Worm (Caenorhabditis elegans): ENCODE data around the gene Y69E1A.5.
"Not testable (repeated sequence)": the region's sequence is repeated elsewhere in the genome, so short reads cannot be mapped to it uniquely, and the experiment has no call there.

Gene Y69E1A.5

DNA sequence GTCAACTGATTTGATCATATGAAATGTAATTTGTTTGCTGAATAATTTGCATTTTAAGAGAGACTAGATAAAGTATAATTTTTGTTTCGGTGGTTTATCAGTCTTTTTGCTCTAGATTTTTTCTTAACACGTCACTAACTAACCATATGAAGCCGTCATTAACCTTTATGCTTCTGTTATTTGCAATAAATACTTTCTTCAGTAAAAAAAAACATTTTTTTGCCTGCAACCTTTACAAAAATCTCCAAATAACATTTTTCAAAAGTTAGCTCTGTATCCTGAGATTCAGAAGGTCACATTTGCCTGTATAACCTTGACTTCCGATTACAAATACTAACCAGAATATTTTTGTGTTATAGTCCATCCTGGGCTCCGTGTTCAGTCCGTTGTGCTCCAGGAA is 13.3 kb upstream of the Y69E1A.5 start:
- TF ChIP-seq egl-27 (tag; optimal IDR thresholded peaks at IDR 0.05) (no peak), ztf-1 (GFP tag; conservative IDR thresholded peaks at IDR 0.05) (no peak), skn-1 (tag; optimal IDR thresholded peaks at IDR 0.05) (no peak)

ce11 chrIV:10970333-10970732 is 12.9 kb upstream of the Y69E1A.5 start:
- TF ChIP-seq nhr-25 (tag; optimal IDR thresholded peaks at IDR 0.05) (no peak), lin-39 (tag; optimal IDR thresholded peaks at IDR 0.05) (no peak), nhr-21 (tag; optimal IDR thresholded peaks at IDR 0.05) (no peak), nhr-77 (tag; optimal IDR thresholded peaks at IDR 0.05) (no peak), crh-2 (tag; optimal IDR thresholded peaks at IDR 0.05) (peak; percentile 57), ztf-4 (tag; optimal IDR thresholded peaks at IDR 0.05) (no peak), ztf-1 (GFP tag; conservative IDR thresholded peaks at IDR 0.05) (no peak), gmeb-1 (tag; optimal IDR thresholded peaks at IDR 0.05) (peak; percentile 21), sma-9 (GFP tag; optimal IDR thresholded peaks at IDR 0.05) (peak; percentile 69), sma-9 (tag; optimal IDR thresholded peaks at IDR 0.05) (no peak), fos-1 (tag; optimal IDR thresholded peaks at IDR 0.05) (peak; percentile 97), nhr-237 (tag; optimal IDR thresholded peaks at IDR 0.05) (no peak), sma-3 (GFP tag; optimal IDR thresholded peaks at IDR 0.05) (no peak), nhr-11 (tag; optimal IDR thresholded peaks at IDR 0.05) (no peak), ama-1 (optimal IDR thresholded peaks at IDR 0.05) (no peak)

DNA sequence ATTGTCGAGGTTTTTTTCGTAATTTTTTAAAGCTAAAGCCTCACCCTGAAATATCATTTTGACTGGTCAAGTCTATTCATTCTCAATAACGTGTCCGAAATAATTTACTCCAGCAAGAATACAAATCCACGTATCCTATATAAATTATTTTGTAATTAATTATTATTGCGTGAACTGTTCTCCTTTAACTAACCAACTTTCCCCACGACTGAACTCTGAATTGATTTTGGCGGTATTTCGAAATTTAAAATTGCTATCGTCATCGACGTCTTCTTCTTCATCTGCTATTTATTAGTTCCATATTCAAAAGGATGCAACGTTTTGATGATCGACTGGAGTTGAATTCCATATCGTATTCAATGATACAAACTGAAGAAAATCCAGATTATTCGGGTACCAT is 8.9 kb upstream of the Y69E1A.5 start, which contains the start of the genes aqp-3 and Y69E1A.8:
TSS of gene aqp-3 (minus strand) at position 101 of the 400 bp plus-strand sequence.
TSS of gene Y69E1A.8 (plus strand) at position 246 of the 400 bp plus-strand sequence.
- TF ChIP-seq aly-2 (tag; optimal IDR thresholded peaks at IDR 0.05) (no peak), nhr-11 (tag; optimal IDR thresholded peaks at IDR 0.05) (no peak), ama-1 (optimal IDR thresholded peaks at IDR 0.05) (no peak), lin-11 (tag; optimal IDR thresholded peaks at IDR 0.05) (no peak), gmeb-1 (tag; optimal IDR thresholded peaks at IDR 0.05) (no peak), lin-13 (GFP tag; optimal IDR thresholded peaks at IDR 0.05) (no peak), sma-9 (GFP tag; optimal IDR thresholded peaks at IDR 0.05) (no peak), sma-9 (tag; optimal IDR thresholded peaks at IDR 0.05) (no peak), nhr-25 (tag; optimal IDR thresholded peaks at IDR 0.05) (no peak), skn-1 (tag; optimal IDR thresholded peaks at IDR 0.05) (no peak), mdl-1 (tag; optimal IDR thresholded peaks at IDR 0.05) (no peak), nhr-237 (tag; optimal IDR thresholded peaks at IDR 0.05) (no peak), ztf-11 (tag; optimal IDR thresholded peaks at IDR 0.05) (no peak), fos-1 (tag; optimal IDR thresholded peaks at IDR 0.05) (no peak)

DNA sequence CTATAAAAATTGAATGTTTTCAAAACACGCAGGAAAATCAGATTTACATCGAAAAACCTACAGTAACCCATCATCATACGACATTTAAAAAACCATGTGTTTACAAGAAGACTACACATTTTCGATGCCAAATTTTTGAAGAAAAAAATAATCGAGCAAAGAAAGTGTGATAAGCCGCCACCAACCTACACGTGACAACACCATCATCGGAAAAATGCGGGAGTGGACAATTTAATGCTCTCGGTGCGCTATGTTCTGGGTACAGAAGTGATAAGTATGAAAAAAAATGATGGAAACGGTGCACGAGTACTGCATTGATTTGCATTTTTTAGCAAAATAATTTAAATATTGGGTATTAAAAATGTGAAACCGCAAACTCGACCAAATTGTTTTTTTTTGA is 7.2 kb upstream of the Y69E1A.5 start:
- TF ChIP-seq mdl-1 (tag; optimal IDR thresholded peaks at IDR 0.05) (no peak), skn-1 (tag; optimal IDR thresholded peaks at IDR 0.05) (no peak), ceh-16 (tag; optimal IDR thresholded peaks at IDR 0.05) (no peak), fos-1 (tag; optimal IDR thresholded peaks at IDR 0.05) (peak; percentile 33), lsy-2 (tag; optimal IDR thresholded peaks at IDR 0.05) (no peak), nhr-11 (tag; optimal IDR thresholded peaks at IDR 0.05) (no peak), unc-39 (tag; optimal IDR thresholded peaks at IDR 0.05) (no peak), sma-9 (GFP tag; optimal IDR thresholded peaks at IDR 0.05) (peak; percentile 82), sma-9 (tag; optimal IDR thresholded peaks at IDR 0.05) (no peak), snpc-4 (tag; optimal IDR thresholded peaks at IDR 0.05) (no peak), mbf-1 (tag; optimal IDR thresholded peaks at IDR 0.05) (no peak), ztf-1 (GFP tag; conservative IDR thresholded peaks at IDR 0.05) (no peak), R02D3.7 (tag; optimal IDR thresholded peaks at IDR 0.05) (no peak), nhr-21 (tag; optimal IDR thresholded peaks at IDR 0.05) (no peak), crh-2 (tag; optimal IDR thresholded peaks at IDR 0.05) (no peak)

DNA sequence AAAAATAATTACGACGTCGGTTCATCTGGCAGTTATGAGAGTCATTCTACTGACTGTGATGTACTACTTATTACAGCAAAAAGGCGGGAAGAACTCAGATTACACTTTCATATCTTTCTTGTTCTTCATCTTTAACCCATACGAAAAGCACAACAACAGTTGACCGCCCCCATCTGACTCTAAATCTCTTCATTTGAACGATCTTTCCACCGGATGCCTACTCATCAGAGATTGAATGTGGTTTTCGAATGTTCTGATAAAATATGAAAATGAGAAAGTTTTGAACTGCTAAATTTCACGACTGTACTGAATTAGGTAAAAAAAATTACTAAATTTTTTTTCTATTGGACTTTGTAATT is 754 bp upstream of the Y69E1A.5 start, which contains the start of gene sri-19:
TSS of gene sri-19 (plus strand) at position 143 of the 359 bp plus-strand sequence.
- no peak for TF ChIP-seq nhr-77 (tag; optimal IDR thresholded peaks at IDR 0.05)
- no peak for TF ChIP-seq unc-62 (GFP tag; optimal IDR thresholded peaks at IDR 0.05)
- no peak for TF ChIP-seq lin-13 (GFP tag; optimal IDR thresholded peaks at IDR 0.05)
- no peak for TF ChIP-seq crh-2 (tag; optimal IDR thresholded peaks at IDR 0.05)
- TF ChIP-seq nhr-129 (tag; optimal IDR thresholded peaks at IDR 0.05) = no peak
- TF ChIP-seq ztf-1 (GFP tag; conservative IDR thresholded peaks at IDR 0.05) = no peak
- TF ChIP-seq C34F6.9 (tag; optimal IDR thresholded peaks at IDR 0.05) = no peak
- no peak for TF ChIP-seq F13H6.1 (tag; optimal IDR thresholded peaks at IDR 0.05)
- TF ChIP-seq aly-2 (tag; optimal IDR thresholded peaks at IDR 0.05) = no peak
- no peak for TF ChIP-seq gmeb-1 (tag; optimal IDR thresholded peaks at IDR 0.05)
- TF ChIP-seq R02D3.7 (tag; optimal IDR thresholded peaks at IDR 0.05) = no peak

ce11 chrIV:10954955-10955354 is 2.5 kb downstream of the Y69E1A.5 start, which contains the start of gene Y69E1A.4:
Gene Y69E1A.4, plus strand, starts transcription at chrIV:10955255.
- TF ChIP-seq nhr-11, lsy-2, ceh-16 (tag; optimal IDR thresholded peaks at IDR 0.05): not testable (repeated sequence)

Measured in whole organism, L2 larva.